Worm (Caenorhabditis elegans): ENCODE results near the gene Y38A10A.2.

Y38A10A.2 gene

DNA sequence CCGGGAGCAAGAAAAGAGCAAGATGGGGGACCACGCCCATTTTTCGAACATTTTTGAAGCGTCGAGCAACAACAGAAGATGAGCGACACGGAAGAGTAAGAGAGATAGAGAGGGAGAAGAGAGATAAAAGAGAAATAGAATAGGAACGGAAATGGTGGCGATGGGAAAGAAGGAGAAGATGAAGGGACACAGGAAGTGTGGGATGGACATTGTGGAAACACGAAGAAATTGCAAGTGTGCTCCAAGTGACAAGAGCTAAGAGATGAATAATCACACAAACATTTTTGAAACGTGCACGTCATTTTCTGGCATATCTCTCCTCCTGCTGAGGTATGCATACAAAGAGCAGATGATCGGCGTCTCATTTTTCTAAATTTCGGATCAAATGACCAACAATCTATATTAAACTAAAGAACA, 32.7 kb downstream of the Y38A10A.2 start:
- TF ChIP-seq ama-1 (optimal IDR thresholded peaks at IDR 0.05) (no peak), tbx-2 (tag; optimal IDR thresholded peaks at IDR 0.05) (peak; percentile 6), snpc-4 (tag; optimal IDR thresholded peaks at IDR 0.05) (peak; percentile 8), snu-23 (GFP tag; optimal IDR thresholded peaks at IDR 0.05) (peak; percentile 1), lsy-2 (tag; optimal IDR thresholded peaks at IDR 0.05) (peak in 1 of 2 experiments; percentile 40), F16B12.6 (tag; optimal IDR thresholded peaks at IDR 0.05) (no peak), pag-3 (tag; optimal IDR thresholded peaks at IDR 0.05; ENCODE audit: borderline replicate concordance, insufficient read depth) (peak; percentile 57), nhr-71 (tag; optimal IDR thresholded peaks at IDR 0.05) (peak; percentile 33), lin-35 (GFP tag; optimal IDR thresholded peaks at IDR 0.05) (peak in 1 of 2 experiments; percentile 1), fkh-8 (tag; optimal IDR thresholded peaks at IDR 0.05) (peak; percentile 16), nhr-47 (tag; optimal IDR thresholded peaks at IDR 0.05) (peak; percentile 22), efl-1 (optimal IDR thresholded peaks at IDR 0.05) (peak; percentile 11 to 12), efl-1 (GFP tag; optimal IDR thresholded peaks at IDR 0.05 in 1 of 2) (peak in 1 of 2 experiments; percentile 19), rnt-1 (tag; optimal IDR thresholded peaks at IDR 0.05) (peak; percentile 15), ceh-82 (tag; optimal IDR thresholded peaks at IDR 0.05) (peak in 1 of 3 experiments; percentile 22), lin-14 (GFP tag; optimal IDR thresholded peaks at IDR 0.05) (peak; percentile 89), hlh-17 (GFP tag; optimal IDR thresholded peaks at IDR 0.05; ENCODE audit: borderline replicate concordance) (no peak), sup-37 (GFP tag; optimal IDR thresholded peaks at IDR 0.05) (no peak)

DNA sequence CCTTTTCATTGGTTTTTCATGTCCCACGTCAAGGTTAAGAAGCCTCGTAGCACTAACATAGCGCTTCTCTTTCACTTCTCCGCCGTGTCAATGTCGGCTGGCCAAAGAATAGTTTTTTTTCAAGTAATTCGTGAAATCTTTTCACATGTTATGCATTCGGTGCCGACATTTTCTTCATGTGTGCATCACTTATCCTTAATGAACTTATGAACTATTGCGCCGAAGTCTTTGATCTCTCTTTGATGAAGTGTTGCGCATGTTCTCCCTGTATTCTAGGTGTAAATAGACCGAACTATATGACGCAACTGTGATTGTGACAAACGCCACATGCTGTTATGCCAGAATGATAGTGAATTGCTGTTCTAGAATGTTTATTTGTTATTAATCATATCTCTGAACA, 41.2 kb downstream of the Y38A10A.2 start:
- TF ChIP-seq blmp-1 (tag; optimal IDR thresholded peaks at IDR 0.05) (peak; percentile 17), elt-2 (tag; optimal IDR thresholded peaks at IDR 0.05) (no peak), pag-3 (tag; optimal IDR thresholded peaks at IDR 0.05; ENCODE audit: borderline replicate concordance, insufficient read depth) (no peak), nhr-85 (tag) (peak; percentile 3), mep-1 (tag; optimal IDR thresholded peaks at IDR 0.05) (no peak)

ce11 chrV:6018944-6019450, 44.2 kb downstream of the Y38A10A.2 start, which contains the start of gene picc-1:
Gene picc-1, plus strand, starts transcription at chrV:6018994.
- TF ChIP-seq nhr-71 (tag; optimal IDR thresholded peaks at IDR 0.05) (peak; percentile 16), unc-98 (GFP tag; IDR thresholded peaks at IDR 0.05) (no peak), aly-2 (tag; optimal IDR thresholded peaks at IDR 0.05) (no peak), lin-13 (GFP tag; optimal IDR thresholded peaks at IDR 0.05) (no peak), mef-2 (tag; optimal IDR thresholded peaks at IDR 0.05) (no peak), ama-1 (optimal IDR thresholded peaks at IDR 0.05) (peak; percentile 85), ceh-63 (GFP tag; optimal IDR thresholded peaks at IDR 0.05) (no peak), nhr-12 (tag; optimal IDR thresholded peaks at IDR 0.05) (no peak), nhr-84 (tag; optimal IDR thresholded peaks at IDR 0.05) (no peak), sptf-1 (tag; optimal IDR thresholded peaks at IDR 0.05) (no peak), lin-35 (GFP tag; optimal IDR thresholded peaks at IDR 0.05) (no peak), jun-1 (tag; optimal IDR thresholded peaks at IDR 0.05) (no peak), skn-1 (tag; optimal IDR thresholded peaks at IDR 0.05) (no peak), elt-2 (tag; optimal IDR thresholded peaks at IDR 0.05) (peak; percentile 13), egl-27 (tag; optimal IDR thresholded peaks at IDR 0.05) (no peak), snpc-4 (tag; optimal IDR thresholded peaks at IDR 0.05) (no peak), fkh-10 (GFP tag; optimal IDR thresholded peaks at IDR 0.05) (no peak), dsc-1 (tag; optimal IDR thresholded peaks at IDR 0.05) (no peak), dpl-1 (GFP tag; optimal IDR thresholded peaks at IDR 0.05) (no peak), Y116A8C.19 (tag; optimal IDR thresholded peaks at IDR 0.05; ENCODE audit: borderline replicate concordance) (no peak), unc-130 (tag; optimal IDR thresholded peaks at IDR 0.05) (no peak)

All from whole organism, L1 larva.